Worm (Caenorhabditis elegans) whole organism, L4/young adult: ENCODE results near the gene maa-1.

ENCODE experiments used
- W03F9.2 ChIP-seq: fragments of 150-350 bp; optimal IDR thresholded peaks from 2 replicates; lab custom pipeline; 2014; ENCODE audit warnings: missing biosample characterization, missing genetic modification characterization
- dao-5 ChIP-seq: sonication (generic microtip); optimal IDR thresholded peaks from 2 replicates; lab custom pipeline; 2016; ENCODE audit warnings: missing genotype, missing genetic modification characterization, moderate library complexity, missing compliant biosample characterization
- him-1 ChIP-seq: sonication (generic microtip); optimal IDR thresholded peaks from 2 replicates; lab custom pipeline; 2016; ENCODE audit warnings: missing genotype, missing genetic modification reagents, missing genetic modification characterization, missing compliant biosample characterization

ce11 chrIII:11811839-11812238, 10.5 kb downstream of the maa-1 start:
- TF ChIP-seq him-1 (tag; lab: Kevin White, UChicago) (no peak), W03F9.2 (tag; lab: Kevin White, UChicago) (no peak), dao-5 (tag; lab: Kevin White, UChicago) (no peak)
